Worm (Caenorhabditis elegans): ENCODE data around the gene zipt-13.

The zipt-13 gene

ce11 chrX:10230872-10231271, 5.9 kb downstream of the zipt-13 start:
- TF ChIP-seq ceh-13 (GFP tag; optimal IDR thresholded peaks at IDR 0.05), result no peak

- no peak for TF ChIP-seq hnd-1 (tag; optimal IDR thresholded peaks at IDR 0.05)
- TF ChIP-seq ama-1 (optimal IDR thresholded peaks at IDR 0.05), result no peak
- TF ChIP-seq tbx-11 (GFP tag; IDR thresholded peaks at IDR 0.05), result no peak
Observed at ce11 chrX:10228094-10228746, 8.5 kb downstream of the zipt-13 start, which contains the start of gene C14H10.3. Gene C14H10.3, minus strand, starts transcription at chrX:10228137.

ce11 chrX:10227217-10227616, 9.5 kb downstream of the zipt-13 start:
- TF ChIP-seq aly-1 (tag; optimal IDR thresholded peaks at IDR 0.05) (no peak), ama-1 (optimal IDR thresholded peaks at IDR 0.05) (no peak), scrt-1 (GFP tag; IDR thresholded peaks at IDR 0.05) (no peak), flt-1 (GFP tag; IDR thresholded peaks at IDR 0.05) (no peak), hmg-4 (GFP tag; optimal IDR thresholded peaks at IDR 0.05) (no peak), hnd-1 (tag; optimal IDR thresholded peaks at IDR 0.05) (no peak), ceh-36 (tag; optimal IDR thresholded peaks at IDR 0.05) (no peak), hmbx-1 (tag; optimal IDR thresholded peaks at IDR 0.05) (no peak), tra-4 (tag; optimal IDR thresholded peaks at IDR 0.05) (no peak), ets-7 (tag; optimal IDR thresholded peaks at IDR 0.05) (no peak), pes-1 (GFP tag; IDR thresholded peaks at IDR 0.05) (no peak), sea-1 (GFP tag; conservative IDR thresholded peaks at IDR 0.05) (no peak)

ce11 chrX:10225845-10226244, 10.9 kb downstream of the zipt-13 start:
- TF ChIP-seq ceh-13 (GFP tag; optimal IDR thresholded peaks at IDR 0.05), result no peak

ce11 chrX:10219184-10219705, 17.5 kb downstream of the zipt-13 start:
- TF ChIP-seq tbx-11 (GFP tag; IDR thresholded peaks at IDR 0.05) (0 out of 2 replicates have a peak, but pooled peaks have one; percentile 43), sea-1 (GFP tag; conservative IDR thresholded peaks at IDR 0.05) (no peak)

- no peak for TF ChIP-seq hmg-4 (GFP tag; optimal IDR thresholded peaks at IDR 0.05)
- no peak for TF ChIP-seq tra-4 (tag; optimal IDR thresholded peaks at IDR 0.05)
- no peak for TF ChIP-seq ets-7 (tag; optimal IDR thresholded peaks at IDR 0.05)
- TF ChIP-seq tbx-37 (GFP tag; conservative IDR thresholded peaks at IDR 0.05), result no peak
- TF ChIP-seq F13C5.2 (tag; optimal IDR thresholded peaks at IDR 0.05), result no peak
- no peak for TF ChIP-seq ama-1 (optimal IDR thresholded peaks at IDR 0.05)
- TF ChIP-seq sea-1 (GFP tag; conservative IDR thresholded peaks at IDR 0.05), result no peak
- no peak for TF ChIP-seq ceh-36 (tag; optimal IDR thresholded peaks at IDR 0.05)
Observed at ce11 chrX:10218779-10219178, 18.0 kb downstream of the zipt-13 start, which contains the start of gene F44A6.5. Gene F44A6.5, minus strand, starts transcription at chrX:10218929.

- TF ChIP-seq hnd-1 (tag; optimal IDR thresholded peaks at IDR 0.05) (no peak), scrt-1 (GFP tag; IDR thresholded peaks at IDR 0.05) (no peak), hmg-4 (GFP tag; optimal IDR thresholded peaks at IDR 0.05) (no peak), tbx-37 (GFP tag; conservative IDR thresholded peaks at IDR 0.05) (no peak), ets-7 (tag; optimal IDR thresholded peaks at IDR 0.05) (no peak), aly-1 (tag; optimal IDR thresholded peaks at IDR 0.05) (no peak), flt-1 (GFP tag; IDR thresholded peaks at IDR 0.05) (no peak), ama-1 (optimal IDR thresholded peaks at IDR 0.05) (no peak), tbx-11 (GFP tag; IDR thresholded peaks at IDR 0.05) (no peak), ceh-36 (tag; optimal IDR thresholded peaks at IDR 0.05) (no peak), F13C5.2 (tag; optimal IDR thresholded peaks at IDR 0.05) (no peak), hmbx-1 (tag; optimal IDR thresholded peaks at IDR 0.05) (no peak), sea-1 (GFP tag; conservative IDR thresholded peaks at IDR 0.05) (no peak), ceh-13 (GFP tag; optimal IDR thresholded peaks at IDR 0.05) (no peak), pes-1 (GFP tag; IDR thresholded peaks at IDR 0.05) (no peak), B0310.2 (tag; optimal IDR thresholded peaks at IDR 0.05) (no peak), tra-4 (tag; optimal IDR thresholded peaks at IDR 0.05) (no peak)
Observed at ce11 chrX:10216857-10217256, 19.9 kb downstream of the zipt-13 start.

DNA sequence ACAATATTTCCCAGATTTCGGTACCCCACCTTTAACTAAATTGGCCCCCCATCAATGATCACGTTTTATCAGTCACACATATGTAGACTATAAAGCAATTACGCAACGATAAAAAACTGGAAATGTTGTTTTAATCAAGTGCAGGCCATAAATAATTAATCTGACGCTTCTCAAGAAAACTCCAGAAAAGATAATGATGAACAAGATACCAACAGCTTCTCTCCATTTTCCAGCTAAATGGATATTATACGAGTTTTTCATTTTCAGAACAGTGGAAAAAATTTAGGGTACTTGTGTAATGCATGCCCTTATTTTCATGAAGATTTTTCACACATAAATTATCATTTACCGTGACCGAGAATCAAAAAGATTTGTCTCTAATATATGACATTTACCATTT, 20.4 kb downstream of the zipt-13 start:
- no peak for TF ChIP-seq F13C5.2 (tag; optimal IDR thresholded peaks at IDR 0.05)
- TF ChIP-seq tbx-11 (GFP tag; IDR thresholded peaks at IDR 0.05), result no peak
- TF ChIP-seq ets-7 (tag; optimal IDR thresholded peaks at IDR 0.05), result no peak
- no peak for TF ChIP-seq hmbx-1 (tag; optimal IDR thresholded peaks at IDR 0.05)
- no peak for TF ChIP-seq aly-1 (tag; optimal IDR thresholded peaks at IDR 0.05)
- no peak for TF ChIP-seq hnd-1 (tag; optimal IDR thresholded peaks at IDR 0.05)
- TF ChIP-seq ama-1 (optimal IDR thresholded peaks at IDR 0.05), result no peak
- TF ChIP-seq B0310.2 (tag; optimal IDR thresholded peaks at IDR 0.05), result no peak
- TF ChIP-seq ceh-13 (GFP tag; optimal IDR thresholded peaks at IDR 0.05), result no peak
- TF ChIP-seq ceh-36 (tag; optimal IDR thresholded peaks at IDR 0.05), result no peak
- no peak for TF ChIP-seq pes-1 (GFP tag; IDR thresholded peaks at IDR 0.05)
- TF ChIP-seq tra-4 (tag; optimal IDR thresholded peaks at IDR 0.05), result no peak
- TF ChIP-seq flt-1 (GFP tag; IDR thresholded peaks at IDR 0.05), result no peak
- no peak for TF ChIP-seq sea-1 (GFP tag; conservative IDR thresholded peaks at IDR 0.05)
- no peak for TF ChIP-seq tbx-37 (GFP tag; conservative IDR thresholded peaks at IDR 0.05)
- TF ChIP-seq hmg-4 (GFP tag; optimal IDR thresholded peaks at IDR 0.05), result no peak
- no peak for TF ChIP-seq scrt-1 (GFP tag; IDR thresholded peaks at IDR 0.05)

DNA sequence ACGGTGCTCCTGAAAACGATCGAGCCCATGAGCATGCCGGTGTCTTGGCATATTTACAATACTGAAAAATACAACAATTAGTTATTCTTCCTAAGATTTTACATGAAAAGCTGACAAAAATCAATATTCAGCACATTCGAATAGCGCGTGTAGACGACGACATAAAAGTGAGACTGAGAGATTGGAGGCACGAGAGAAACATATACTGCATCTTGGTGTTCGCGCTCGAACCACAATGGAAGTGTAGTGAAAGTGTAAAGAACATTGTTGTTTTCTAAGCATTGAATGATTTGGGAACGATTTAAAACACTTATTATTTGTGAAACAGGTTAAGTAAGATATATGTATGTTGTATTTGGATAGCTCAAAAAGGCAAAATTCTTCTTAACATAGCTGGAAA, 21.3 kb downstream of the zipt-13 start, which contains the start of gene F44A6.4:
TSS of gene F44A6.4 (minus strand) at position 67 of the 400 bp plus-strand sequence.
- TF ChIP-seq tbx-11 (GFP tag; IDR thresholded peaks at IDR 0.05) (no peak), F13C5.2 (tag; optimal IDR thresholded peaks at IDR 0.05) (no peak), tbx-37 (GFP tag; conservative IDR thresholded peaks at IDR 0.05) (no peak), ets-7 (tag; optimal IDR thresholded peaks at IDR 0.05) (no peak), ama-1 (optimal IDR thresholded peaks at IDR 0.05) (no peak), hnd-1 (tag; optimal IDR thresholded peaks at IDR 0.05) (no peak), scrt-1 (GFP tag; IDR thresholded peaks at IDR 0.05) (no peak), ceh-36 (tag; optimal IDR thresholded peaks at IDR 0.05) (no peak), sea-1 (GFP tag; conservative IDR thresholded peaks at IDR 0.05) (no peak), pes-1 (GFP tag; IDR thresholded peaks at IDR 0.05) (no peak), aly-1 (tag; optimal IDR thresholded peaks at IDR 0.05) (no peak)
